Fruit fly (Drosophila melanogaster): ENCODE measurements around the gene Zip71B.

The Zip71B gene

dm6 chr3L:15034061-15034713 lies 42.1 kb downstream of the Zip71B start (continued):
- TF ChIP-seq CG12219 (GFP tag; optimal IDR thresholded peaks at IDR 0.05) (no peak), CG16779 (GFP tag; IDR thresholded peaks at IDR 0.05) (no peak), BtbVII (GFP tag; optimal IDR thresholded peaks at IDR 0.05) (peak; percentile 14), peb (GFP tag; IDR thresholded peaks at IDR 0.05) (no peak), CG9797 (GFP tag; optimal IDR thresholded peaks at IDR 0.05) (no peak), CG17359 (tag; optimal IDR thresholded peaks at IDR 0.05) (no peak), HmgZ (tag; optimal IDR thresholded peaks at IDR 0.05) (no peak), disco-r (GFP tag; optimal IDR thresholded peaks at IDR 0.05) (no peak), Neu2 (GFP tag; optimal IDR thresholded peaks at IDR 0.05; ENCODE audit: borderline replicate concordance) (no peak), Meics (GFP tag; optimal IDR thresholded peaks at IDR 0.05) (peak; percentile 78), CG31441 (GFP tag; IDR thresholded peaks at IDR 0.05) (peak; percentile 63), BEAF-32 (GFP tag; optimal IDR thresholded peaks at IDR 0.05) (no peak), br (optimal IDR thresholded peaks at IDR 0.05) (no peak), CTCF (GFP tag; optimal IDR thresholded peaks at IDR 0.05) (no peak), CG11398 (GFP tag; optimal IDR thresholded peaks at IDR 0.05) (no peak), Atf3 (GFP tag; optimal IDR thresholded peaks at IDR 0.05) (no peak), nmo (GFP tag; optimal IDR thresholded peaks at IDR 0.05) (peak; percentile 35), CG4404 (GFP tag; IDR thresholded peaks at IDR 0.05) (no peak), mld (GFP tag; IDR thresholded peaks at IDR 0.05; ENCODE audit: partially characterized antibody) (no peak), GATAe (GFP tag; conservative IDR thresholded peaks at IDR 0.05) (no peak), CG14014 (GFP tag; IDR thresholded peaks at IDR 0.05) (no peak), otp (GFP tag; IDR thresholded peaks at IDR 0.05) (no peak), CG8290 (GFP tag; optimal IDR thresholded peaks at IDR 0.05) (no peak), CG8290 (tag; optimal IDR thresholded peaks at IDR 0.05) (no peak), cad (GFP tag; optimal IDR thresholded peaks at IDR 0.05) (no peak), Ada2b (GFP tag; IDR thresholded peaks at IDR 0.05) (no peak), insv (GFP tag; optimal IDR thresholded peaks at IDR 0.05) (no peak), caup (GFP tag; optimal IDR thresholded peaks at IDR 0.05; ENCODE audit: severe bottlenecking) (peak; percentile 48), CG8944 (GFP tag; optimal IDR thresholded peaks at IDR 0.05) (no peak), sima (GFP tag; optimal IDR thresholded peaks at IDR 0.05) (no peak), seq (GFP tag; IDR thresholded peaks at IDR 0.05) (no peak), CG17568 (GFP tag; optimal IDR thresholded peaks at IDR 0.05) (no peak), CG1647 (GFP tag; optimal IDR thresholded peaks at IDR 0.05) (no peak), CG15696 (tag; optimal IDR thresholded peaks at IDR 0.05) (no peak), CG15601 (tag; optimal IDR thresholded peaks at IDR 0.05) (no peak), az2 (GFP tag; optimal IDR thresholded peaks at IDR 0.05) (peak; percentile 2), ranshi (GFP tag; IDR thresholded peaks at IDR 0.05) (no peak), ken (GFP tag; IDR thresholded peaks at IDR 0.05) (no peak), emc (GFP tag; optimal IDR thresholded peaks at IDR 0.05) (no peak), CG9215 (GFP tag; IDR thresholded peaks at IDR 0.05) (no peak), CG17912 (GFP tag; optimal IDR thresholded peaks at IDR 0.05) (no peak), Mrtf (GFP tag; IDR thresholded peaks at IDR 0.05) (no peak), TFAM (GFP tag; optimal IDR thresholded peaks at IDR 0.05) (no peak), CG18262 (tag; optimal IDR thresholded peaks at IDR 0.05) (peak; percentile 55), CG15011 (GFP tag; optimal IDR thresholded peaks at IDR 0.05) (no peak), CG15514 (GFP tag; optimal IDR thresholded peaks at IDR 0.05) (no peak), ash1 (GFP tag; optimal IDR thresholded peaks at IDR 0.05) (no peak), NfI (GFP tag; optimal IDR thresholded peaks at IDR 0.05) (peak; percentile 36), CG4424 (GFP tag; optimal IDR thresholded peaks at IDR 0.05) (peak; percentile 13), Dad (GFP tag; optimal IDR thresholded peaks at IDR 0.05) (no peak), HmgD (GFP tag; optimal IDR thresholded peaks at IDR 0.05) (no peak), Dbx (GFP tag; IDR thresholded peaks at IDR 0.05) (no peak), Poxn (GFP tag; IDR thresholded peaks at IDR 0.05) (no peak)
